Fruit fly (Drosophila melanogaster) whole organism, adult: ENCODE data around the gene Dus4.

Source experiments
- CG11617 ChIP-seq: fragments of 200-800 bp; sonication (Bioruptor generic); optimal IDR thresholded peaks from 2 replicates; lab custom pipeline; 2017; ENCODE audit warnings: mild to moderate bottlenecking, missing biosample characterization, missing genetic modification reagents, missing genetic modification characterization
- CG1620 ChIP-seq: fragments of 200-800 bp; sonication (Bioruptor generic); optimal IDR thresholded peaks from 2 replicates; lab custom pipeline; 2016; ENCODE audit warnings: missing biosample characterization, missing genetic modification characterization
- CG33017 ChIP-seq: fragments of 200-800 bp; sonication (Bioruptor generic); optimal IDR thresholded peaks from 2 replicates; lab custom pipeline; 2018; ENCODE audit warnings: missing biosample characterization, mild to moderate bottlenecking, missing genetic modification characterization, moderate library complexity
- CG7045 ChIP-seq: fragments of 200-800 bp; sonication (Bioruptor generic); optimal IDR thresholded peaks from 2 replicates; lab custom pipeline; 2017; ENCODE audit warnings: missing biosample characterization, mild to moderate bottlenecking, missing genetic modification characterization
- CG7101 ChIP-seq: fragments of 200-800 bp; sonication (Bioruptor generic); optimal IDR thresholded peaks from 2 replicates; lab custom pipeline; 2018; ENCODE audit warnings: missing biosample characterization, mild to moderate bottlenecking, missing genetic modification characterization, moderate library complexity
- Clk ChIP-seq: fragments of 200-800 bp; sonication (Bioruptor generic); optimal IDR thresholded peaks from 2 replicates; lab custom pipeline; 2017; ENCODE audit warnings: missing biosample characterization, missing genetic modification characterization
- Crg-1 ChIP-seq: fragments of 200-800 bp; sonication (Bioruptor generic); optimal IDR thresholded peaks from 2 replicates; lab custom pipeline; 2016; ENCODE audit warnings: missing biosample characterization, missing genetic modification characterization
- Hr96 ChIP-seq: fragments of 200-800 bp; sonication (Bioruptor generic); optimal IDR thresholded peaks from 2 replicates; lab custom pipeline; 2016; ENCODE audit warnings: missing biosample characterization, missing genetic modification characterization
- bab1 ChIP-seq: fragments of 200-800 bp; sonication (Bioruptor generic); optimal IDR thresholded peaks from 3 replicates; lab custom pipeline; 2019; ENCODE audit warnings: missing biosample characterization, mild to moderate bottlenecking, missing genetic modification characterization, moderate library complexity
- cic ChIP-seq: fragments of 200-800 bp; sonication (Bioruptor generic); optimal IDR thresholded peaks from 2 replicates; lab custom pipeline; 2017; ENCODE audit warnings: missing biosample characterization, mild to moderate bottlenecking, missing genetic modification characterization, moderate library complexity
- kay ChIP-seq: fragments of 200-800 bp; sonication (Bioruptor generic); peaks from one replicate; lab custom pipeline; 2016; ENCODE audit warnings: missing biosample characterization, missing genetic modification characterization, borderline replicate concordance
- toe ChIP-seq: fragments of 200-800 bp; sonication (Bioruptor generic); optimal IDR thresholded peaks from 2 replicates; lab custom pipeline; 2016; ENCODE audit warnings: missing biosample characterization, missing genetic modification characterization

DNA sequence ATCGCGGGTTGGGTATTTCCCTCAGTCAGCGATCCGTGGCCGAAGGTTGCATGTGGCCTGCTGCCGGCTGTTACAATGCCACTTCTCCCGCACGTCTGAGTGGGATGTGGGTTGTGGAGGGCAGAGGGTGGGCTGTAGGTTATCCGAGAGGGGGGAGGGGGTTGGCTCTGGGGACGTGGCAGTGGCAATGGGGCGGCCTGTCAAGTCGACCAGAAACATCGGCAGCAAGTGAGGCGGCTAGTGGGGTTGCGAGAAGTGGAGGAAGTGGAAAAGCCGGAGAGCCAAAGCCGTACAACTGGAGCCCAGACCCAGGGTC lies 38.4 kb upstream of the Dus4 start:
- TF ChIP-seq CG11617 (GFP tag; lab: Kevin White, UChicago) (no peak), CG1620 (no peak), cic (GFP tag; lab: Kevin White, UChicago) (no peak), CG7045 (GFP tag; lab: Kevin White, UChicago) (no peak), bab1 (GFP tag; lab: Kevin White, UChicago) (no peak), toe (GFP tag; lab: Kevin White, UChicago) (no peak), kay (GFP tag; lab: Kevin White, UChicago) (no peak), Crg-1 (no peak), Hr96 (no peak), CG33017 (no peak), Clk (GFP tag; lab: Kevin White, UChicago) (no peak), CG7101 (tag; lab: Kevin White, UChicago) (no peak)
